Fruit fly (Drosophila melanogaster) whole organism, embryonic: Measurements from ENCODE around the gene bys.

Experiments used
- Aef1 ChIP-seq: fragments of 200-800 bp; sonication (Bioruptor generic); IDR thresholded peaks from 3 replicates; pipeline ENCODE4 v1.3.6; 2022; ENCODE audit warnings: missing biosample characterization, missing genetic modification characterization
- Antp ChIP-seq: fragments of 200-800 bp; sonication (Bioruptor generic); optimal IDR thresholded peaks from 3 replicates; lab custom pipeline; 2016; ENCODE audit warnings: missing biosample characterization, missing genetic modification characterization
- B-H2 ChIP-seq: fragments of 200-800 bp; sonication (Bioruptor generic); optimal IDR thresholded peaks from 2 replicates; lab custom pipeline; 2018; ENCODE audit warnings: missing biosample characterization, mild to moderate bottlenecking, missing genetic modification characterization
- CG1024 ChIP-seq: fragments of 200-800 bp; sonication (Bioruptor generic); IDR thresholded peaks from 2 replicates; pipeline ENCODE4 v1.3.6; 2022; ENCODE audit warnings: missing biosample characterization, missing genetic modification characterization
- CG12071 ChIP-seq: fragments of 200-800 bp; sonication (Bioruptor generic); optimal IDR thresholded peaks from 3 replicates; lab custom pipeline; 2018; ENCODE audit warnings: missing biosample characterization, mild to moderate bottlenecking, missing genetic modification characterization
- CG12155 ChIP-seq: fragments of 200-800 bp; sonication (Bioruptor generic); optimal IDR thresholded peaks from 3 replicates; lab custom pipeline; 2016; ENCODE audit warnings: missing biosample characterization, missing genetic modification characterization
- CG13287 ChIP-seq: fragments of 200-800 bp; sonication (Bioruptor generic); IDR thresholded peaks from 2 replicates; pipeline ENCODE4 v1.3.6; 2022; ENCODE audit warnings: missing biosample characterization, missing genetic modification characterization; ENCODE audit not compliant: partially characterized antibody
- CG14710 ChIP-seq: fragments of 200-800 bp; sonication (Bioruptor generic); optimal IDR thresholded peaks from 3 replicates; lab custom pipeline; 2019; ENCODE audit warnings: missing biosample characterization, mild to moderate bottlenecking, missing genetic modification characterization, moderate library complexity
- CG14860 ChIP-seq: fragments of 200-800 bp; sonication (Bioruptor generic); IDR thresholded peaks from 3 replicates; pipeline ENCODE4 v1.3.6; 2022; ENCODE audit warnings: missing biosample characterization, missing genetic modification characterization; ENCODE audit not compliant: partially characterized antibody
- CG1603 ChIP-seq: fragments of 200-800 bp; sonication (Bioruptor generic); optimal IDR thresholded peaks from 2 replicates; lab custom pipeline; 2019; ENCODE audit warnings: missing biosample characterization, mild to moderate bottlenecking, missing genetic modification characterization, moderate library complexity
- CG17385 ChIP-seq: fragments of 200-800 bp; sonication (Bioruptor generic); optimal IDR thresholded peaks from 3 replicates; lab custom pipeline; 2018; ENCODE audit warnings: missing biosample characterization, mild to moderate bottlenecking, missing genetic modification characterization
- CG2129 ChIP-seq: fragments of 200-800 bp; sonication (Bioruptor generic); IDR thresholded peaks from 2 replicates; pipeline ENCODE4 v1.3.6; 2022; ENCODE audit warnings: missing biosample characterization, missing genetic modification characterization; ENCODE audit not compliant: partially characterized antibody
- CG2712 ChIP-seq: fragments of 200-800 bp; optimal IDR thresholded peaks from 3 replicates; lab custom pipeline; 2019; ENCODE audit warnings: missing biosample characterization, mild to moderate bottlenecking, missing genetic modification characterization, moderate library complexity
- CG3065 ChIP-seq: fragments of 200-800 bp; sonication (Bioruptor generic); optimal IDR thresholded peaks from 2 replicates; lab custom pipeline; 2016; ENCODE audit warnings: missing biosample characterization, missing genetic modification characterization
- CG31441 ChIP-seq: fragments of 200-800 bp; sonication (Bioruptor generic); IDR thresholded peaks from 2 replicates; pipeline ENCODE4 v1.3.6; 2022; ENCODE audit warnings: missing biosample characterization, missing genetic modification characterization
- CG34376 ChIP-seq: fragments of 200-800 bp; sonication (Bioruptor generic); optimal IDR thresholded peaks from 2 replicates; lab custom pipeline; 2018; ENCODE audit warnings: missing biosample characterization, mild to moderate bottlenecking, missing genetic modification characterization
- CG4328 ChIP-seq: fragments of 200-800 bp; sonication (Bioruptor generic); optimal IDR thresholded peaks from 3 replicates; lab custom pipeline; 2017; ENCODE audit warnings: missing biosample characterization, missing genetic modification reagents, missing genetic modification characterization
- CG4617 ChIP-seq: fragments of 200-800 bp; sonication (Bioruptor generic); optimal IDR thresholded peaks from 3 replicates; lab custom pipeline; 2016; ENCODE audit warnings: missing biosample characterization, missing genetic modification characterization, borderline replicate concordance
- CG5180 ChIP-seq: fragments of 200-800 bp; sonication (Bioruptor generic); optimal IDR thresholded peaks from 3 replicates; lab custom pipeline; 2017; ENCODE audit warnings: missing biosample characterization, missing genetic modification characterization, mild to moderate bottlenecking, moderate library complexity, missing genetic modification reagents
- CG9932 ChIP-seq: fragments of 200-800 bp; sonication (Bioruptor generic); IDR thresholded peaks from 2 replicates; pipeline ENCODE4 v1.3.6; 2022; ENCODE audit warnings: missing biosample characterization, missing genetic modification characterization
- CrebB ChIP-seq: fragments of 200-800 bp; sonication (Bioruptor generic); optimal IDR thresholded peaks from 3 replicates; lab custom pipeline; 2018; ENCODE audit warnings: missing biosample characterization, mild to moderate bottlenecking, missing genetic modification characterization
- D19A ChIP-seq: fragments of 200-800 bp; optimal IDR thresholded peaks from 3 replicates; lab custom pipeline; 2019; ENCODE audit warnings: missing biosample characterization, mild to moderate bottlenecking, missing genetic modification characterization, moderate library complexity
- GATAe ChIP-seq: fragments of 200-800 bp; sonication (Bioruptor generic); conservative IDR thresholded peaks from 2 replicates; pipeline ENCODE4 v1.3.6; 2022; ENCODE audit warnings: missing biosample characterization, missing genetic modification characterization
- HHEX ChIP-seq: fragments of 200-800 bp; sonication (Bioruptor generic); optimal IDR thresholded peaks from 3 replicates; lab custom pipeline; 2017; ENCODE audit warnings: missing biosample characterization, mild to moderate bottlenecking, missing genetic modification characterization, missing genetic modification reagents
- HLH54F ChIP-seq: fragments of 200-800 bp; sonication (Bioruptor generic); optimal IDR thresholded peaks from 3 replicates; lab custom pipeline; 2016; ENCODE audit warnings: missing biosample characterization, missing genetic modification characterization
- HmgZ ChIP-seq: fragments of 200-800 bp; sonication (Bioruptor generic); optimal IDR thresholded peaks from 2 replicates; lab custom pipeline; 2018; ENCODE audit warnings: missing biosample characterization, mild to moderate bottlenecking, missing genetic modification characterization
- PHDP ChIP-seq: fragments of 200-800 bp; sonication (Bioruptor generic); optimal IDR thresholded peaks from 3 replicates; lab custom pipeline; 2018; ENCODE audit warnings: missing biosample characterization, mild to moderate bottlenecking, missing genetic modification characterization, moderate library complexity
- Six4 ChIP-seq: fragments of 200-800 bp; sonication (Bioruptor generic); optimal IDR thresholded peaks from 2 replicates; lab custom pipeline; 2016; ENCODE audit warnings: missing biosample characterization, missing genetic modification characterization
- Sry-δ ChIP-seq: fragments of 200-800 bp; sonication (Bioruptor generic); optimal IDR thresholded peaks from 2 replicates; lab custom pipeline; 2016; ENCODE audit warnings: missing biosample characterization, missing genetic modification characterization
- amos ChIP-seq: fragments of 200-800 bp; sonication (Bioruptor generic); IDR thresholded peaks from 2 replicates; pipeline ENCODE4 v1.3.6; 2022; ENCODE audit warnings: missing biosample characterization, missing genetic modification characterization; ENCODE audit not compliant: partially characterized antibody
- bbx ChIP-seq: fragments of 200-800 bp; sonication (Bioruptor generic); IDR thresholded peaks from 2 replicates; pipeline ENCODE4 v1.3.6; 2022; ENCODE audit warnings: missing biosample characterization, missing genetic modification characterization; ENCODE audit not compliant: partially characterized antibody
- caup ChIP-seq: fragments of 200-800 bp; sonication (Bioruptor generic); optimal IDR thresholded peaks from 3 replicates; lab custom pipeline; 2017; ENCODE audit warnings: missing biosample characterization, mild to moderate bottlenecking, missing genetic modification characterization, moderate library complexity; ENCODE audit not compliant: severe bottlenecking
- danr ChIP-seq: fragments of 200-800 bp; sonication (Bioruptor generic); IDR thresholded peaks from 2 replicates; pipeline ENCODE4 v1.3.6; 2022; ENCODE audit warnings: missing biosample characterization, missing genetic modification characterization
- esg ChIP-seq: fragments of 200-800 bp; sonication (Bioruptor generic); conservative IDR thresholded peaks from 2 replicates; pipeline ENCODE4 v1.3.6; 2022; ENCODE audit warnings: missing biosample characterization, missing genetic modification characterization
- ewg ChIP-seq: fragments of 200-800 bp; sonication (Bioruptor generic); optimal IDR thresholded peaks from 3 replicates; lab custom pipeline; 2017; ENCODE audit warnings: mild to moderate bottlenecking, missing biosample characterization, missing genetic modification reagents, missing genetic modification characterization
- gcm ChIP-seq: fragments of 200-800 bp; sonication (Bioruptor generic); optimal IDR thresholded peaks from 2 replicates; lab custom pipeline; 2019; ENCODE audit warnings: missing biosample characterization, mild to moderate bottlenecking, missing genetic modification characterization, moderate library complexity
- nau ChIP-seq: fragments of 200-800 bp; sonication (Bioruptor generic); optimal IDR thresholded peaks from 3 replicates; lab custom pipeline; 2017; ENCODE audit warnings: missing biosample characterization, mild to moderate bottlenecking, missing genetic modification characterization, missing genetic modification reagents
- nmo ChIP-seq: fragments of 200-800 bp; sonication (Bioruptor generic); optimal IDR thresholded peaks from 2 replicates; lab custom pipeline; 2018; ENCODE audit warnings: missing biosample characterization, mild to moderate bottlenecking, missing genetic modification characterization, moderate library complexity
- row ChIP-seq: fragments of 200-800 bp; sonication (Bioruptor generic); IDR thresholded peaks from 3 replicates; pipeline ENCODE4 v1.3.6; 2022; ENCODE audit warnings: missing biosample characterization, missing genetic modification characterization
- sd ChIP-seq: fragments of 200-800 bp; sonication (Bioruptor generic); optimal IDR thresholded peaks from 3 replicates; lab custom pipeline; 2018; ENCODE audit warnings: missing biosample characterization, mild to moderate bottlenecking, missing genetic modification characterization, moderate library complexity
- slp2 ChIP-seq: fragments of 200-800 bp; sonication (Bioruptor generic); optimal IDR thresholded peaks from 2 replicates; lab custom pipeline; 2016; ENCODE audit warnings: missing biosample characterization, missing genetic modification characterization
- so ChIP-seq: fragments of 200-800 bp; sonication (Bioruptor generic); IDR thresholded peaks from 3 replicates; pipeline ENCODE4 v1.3.6; 2022; ENCODE audit warnings: missing biosample characterization, missing genetic modification characterization
- tin ChIP-seq: fragments of 200-800 bp; sonication (Bioruptor generic); optimal IDR thresholded peaks from 3 replicates; lab custom pipeline; 2016; ENCODE audit warnings: missing biosample characterization, missing genetic modification characterization
- trem ChIP-seq: fragments of 200-800 bp; optimal IDR thresholded peaks from 3 replicates; lab custom pipeline; 2019; ENCODE audit warnings: missing biosample characterization, mild to moderate bottlenecking, missing genetic modification characterization, moderate library complexity
- twi ChIP-seq: fragments of 200-800 bp; optimal IDR thresholded peaks from 2 replicates; lab custom pipeline; 2019; ENCODE audit warnings: missing biosample characterization, mild to moderate bottlenecking, missing genetic modification characterization, moderate library complexity
- zen2 ChIP-seq: fragments of 200-800 bp; sonication (Bioruptor generic); IDR thresholded peaks from 3 replicates; pipeline ENCODE4 v1.3.6; 2022; ENCODE audit warnings: missing biosample characterization, missing genetic modification characterization; ENCODE audit not compliant: partially characterized antibody
- zfh1 ChIP-seq: fragments of 200-800 bp; sonication (Bioruptor generic); IDR thresholded peaks from 3 replicates; pipeline ENCODE4 v1.3.6; 2022; ENCODE audit warnings: missing biosample characterization, missing genetic modification characterization

bys gene

dm6 chrX:7909482-7909881 lies 7.8 kb downstream of the bys start (continued):
- no peak for TF ChIP-seq CG13287
- no peak for TF ChIP-seq CG9932
- TF ChIP-seq PHDP (tag; lab: Kevin White, UChicago) = peak; percentile 46
- TF ChIP-seq HHEX = peak; percentile 22
- no peak for TF ChIP-seq CG1603 (tag; lab: Kevin White, UChicago)
- peak; percentile 17 for TF ChIP-seq nmo (GFP tag; lab: Kevin White, UChicago)

- no peak for TF ChIP-seq nau
- TF ChIP-seq caup = peak; percentile 10
- TF ChIP-seq B-H2 (GFP tag; lab: Kevin White, UChicago) = peak; percentile 30
- peak; percentile 74 for TF ChIP-seq Sry-δ (GFP tag; lab: Kevin White, UChicago)
- peak; percentile 54; the same call in 1 of the 2 replicates for TF ChIP-seq GATAe (GFP tag; lab: Robert Waterston, UW)
- TF ChIP-seq CG4617 (GFP tag; lab: Kevin White, UChicago) = no peak
- no peak for TF ChIP-seq slp2 (GFP tag; lab: Kevin White, UChicago)
- TF ChIP-seq CrebB (tag; lab: Kevin White, UChicago) = no peak
- TF ChIP-seq row (GFP tag; lab: Robert Waterston, UW) = peak; percentile 55
- peak; percentile 54 for TF ChIP-seq HmgZ (tag; lab: Kevin White, UChicago)
- no peak for TF ChIP-seq Aef1
- TF ChIP-seq danr = no peak
- TF ChIP-seq CG17385 (GFP tag; lab: Kevin White, UChicago) = peak; percentile 1
- peak; percentile 78; the same call in 1 of the 2 replicates for TF ChIP-seq amos (GFP tag; lab: Robert Waterston, UW)
- peak; percentile 86 for TF ChIP-seq ewg (GFP tag; lab: Kevin White, UChicago)
- peak; percentile 29; the same call in 1 of the 2 replicates for TF ChIP-seq CG2129 (GFP tag; lab: Robert Waterston, UW)
- no peak for TF ChIP-seq Six4 (GFP tag; lab: Kevin White, UChicago)
- TF ChIP-seq esg = no peak
- TF ChIP-seq CG3065 (GFP tag; lab: Kevin White, UChicago) = no peak
- peak; percentile 44 for TF ChIP-seq CG2712 (tag; lab: Kevin White, UChicago)
- TF ChIP-seq Antp (GFP tag; lab: Kevin White, UChicago) = no peak
- TF ChIP-seq trem (tag; lab: Kevin White, UChicago) = peak; percentile 1
- 0 out of 3 replicates have a peak, but pooled peaks have one; percentile 27 for TF ChIP-seq zfh1
- no peak for TF ChIP-seq CG5180 (GFP tag; lab: Kevin White, UChicago)
- TF ChIP-seq D19A (tag; lab: Kevin White, UChicago) = peak; percentile 86
- no peak for TF ChIP-seq tin (GFP tag; lab: Kevin White, UChicago)
- peak; percentile 97 for TF ChIP-seq CG34376 (GFP tag; lab: Kevin White, UChicago)
- peak; percentile 70 for TF ChIP-seq CG12155 (GFP tag; lab: Kevin White, UChicago)
- peak; percentile 77 for TF ChIP-seq CG14860 (GFP tag; lab: Robert Waterston, UW)
- TF ChIP-seq zen2 (GFP tag; lab: Robert Waterston, UW) = peak; percentile 68; the same call in 2 of the 3 replicates
- no peak for TF ChIP-seq HLH54F (GFP tag; lab: Kevin White, UChicago)
- no peak for TF ChIP-seq sd (tag; lab: Kevin White, UChicago)
- TF ChIP-seq bbx (GFP tag; lab: Robert Waterston, UW) = peak; percentile 86
- no peak for TF ChIP-seq CG31441 (GFP tag; lab: Robert Waterston, UW)
- TF ChIP-seq CG14710 (tag; lab: Kevin White, UChicago) = peak; percentile 15
- no peak for TF ChIP-seq twi (tag; lab: Kevin White, UChicago)
- TF ChIP-seq so (GFP tag; lab: Robert Waterston, UW) = no peak
- TF ChIP-seq CG1024 (GFP tag; lab: Robert Waterston, UW) = no peak
- TF ChIP-seq CG4328 = no peak
- TF ChIP-seq gcm (GFP tag; lab: Kevin White, UChicago) = no peak
- no peak for TF ChIP-seq CG12071
Observed at dm6 chrX:7911983-7912630, 10.4 kb downstream of the bys start, which contains the start of gene snz. Gene snz, plus strand, starts transcription at chrX:7912089.
